Fruit fly (Drosophila melanogaster): Measurements from ENCODE around the gene Raf.

Raf gene

dm6 chrX:2270557-2270930, 24.7 kb upstream of the Raf start, which contains the start of gene CG2924:
Gene CG2924, minus strand, starts transcription at chrX:2270761.
- TF ChIP-seq psq (GFP tag; optimal IDR thresholded peaks at IDR 0.05) (peak; percentile 2), br (GFP tag; optimal IDR thresholded peaks at IDR 0.05) (peak; percentile 30), dmrt93B (GFP tag; optimal IDR thresholded peaks at IDR 0.05) (peak; percentile 6), CrebA (GFP tag; optimal IDR thresholded peaks at IDR 0.05; ENCODE audit: borderline replicate concordance) (no peak), pan (optimal IDR thresholded peaks at IDR 0.05) (no peak), Hr83 (GFP tag; optimal IDR thresholded peaks at IDR 0.05; ENCODE audit: poor library complexity, severe bottlenecking) (peak; percentile 95), sv (GFP tag; optimal IDR thresholded peaks at IDR 0.05) (peak; percentile 59), OdsH (GFP tag; optimal IDR thresholded peaks at IDR 0.05) (peak; percentile 18), Jra (GFP tag; optimal IDR thresholded peaks at IDR 0.05) (peak; percentile 78), CG9705 (GFP tag; optimal IDR thresholded peaks at IDR 0.05) (peak; percentile 39), Vsx2 (GFP tag; optimal IDR thresholded peaks at IDR 0.05; ENCODE audit: partially characterized antibody) (no peak), jim (GFP tag; optimal IDR thresholded peaks at IDR 0.05) (peak; percentile 85), sage (GFP tag; optimal IDR thresholded peaks at IDR 0.05) (no peak), N (GFP tag; optimal IDR thresholded peaks at IDR 0.05) (no peak), fru (GFP tag; optimal IDR thresholded peaks at IDR 0.05) (peak; percentile 58), Sp1 (GFP tag; optimal IDR thresholded peaks at IDR 0.05) (peak; percentile 28), brk (GFP tag; optimal IDR thresholded peaks at IDR 0.05) (no peak), Hnf4 (GFP tag; optimal IDR thresholded peaks at IDR 0.05) (peak; percentile 85), Rel (GFP tag; optimal IDR thresholded peaks at IDR 0.05) (no peak), Rel (tag; optimal IDR thresholded peaks at IDR 0.05) (peak; percentile 30), ey (GFP tag; optimal IDR thresholded peaks at IDR 0.05) (peak; percentile 47), HLH106 (tag; optimal IDR thresholded peaks at IDR 0.05) (peak; percentile 47), tai (GFP tag; optimal IDR thresholded peaks at IDR 0.05) (peak; percentile 90), GATAd (GFP tag; optimal IDR thresholded peaks at IDR 0.05) (peak; percentile 13), rgr (GFP tag; optimal IDR thresholded peaks at IDR 0.05) (peak; percentile 66), h (GFP tag; optimal IDR thresholded peaks at IDR 0.05) (peak; percentile 74), foxo (GFP tag; optimal IDR thresholded peaks at IDR 0.05) (peak in 1 of 2 experiments; percentile 69), dsf (GFP tag; optimal IDR thresholded peaks at IDR 0.05; ENCODE audit: borderline replicate concordance) (peak; percentile 20)

- TF ChIP-seq usp (GFP tag; optimal IDR thresholded peaks at IDR 0.05), result no peak
- TF ChIP-seq CG9705 (GFP tag; optimal IDR thresholded peaks at IDR 0.05), result no peak
- no peak for TF ChIP-seq sage (GFP tag; optimal IDR thresholded peaks at IDR 0.05)
- peak; percentile 50 for TF ChIP-seq Sp1 (GFP tag; optimal IDR thresholded peaks at IDR 0.05)
- TF ChIP-seq pan (optimal IDR thresholded peaks at IDR 0.05), result no peak
- TF ChIP-seq h (GFP tag; optimal IDR thresholded peaks at IDR 0.05), result peak; percentile 12
- TF ChIP-seq Hr83 (GFP tag; optimal IDR thresholded peaks at IDR 0.05; ENCODE audit: poor library complexity, severe bottlenecking), result no peak
- no peak for TF ChIP-seq dmrt93B (GFP tag; optimal IDR thresholded peaks at IDR 0.05)
- no peak for TF ChIP-seq Hr78 (GFP tag; optimal IDR thresholded peaks at IDR 0.05)
- peak; percentile 30 for TF ChIP-seq psq (GFP tag; optimal IDR thresholded peaks at IDR 0.05)
- no peak for TF ChIP-seq N (GFP tag; optimal IDR thresholded peaks at IDR 0.05)
- no peak for TF ChIP-seq brk (GFP tag; optimal IDR thresholded peaks at IDR 0.05)
- TF ChIP-seq OdsH (GFP tag; optimal IDR thresholded peaks at IDR 0.05), result no peak
- no peak for TF ChIP-seq Myc (optimal IDR thresholded peaks at IDR 0.05)
- no peak for TF ChIP-seq Rel (GFP tag; optimal IDR thresholded peaks at IDR 0.05)
- peak; percentile 52 for TF ChIP-seq Rel (tag; optimal IDR thresholded peaks at IDR 0.05)
- TF ChIP-seq rgr (GFP tag; optimal IDR thresholded peaks at IDR 0.05), result no peak
- peak; percentile 15 for TF ChIP-seq HLH106 (tag; optimal IDR thresholded peaks at IDR 0.05)
- no peak for TF ChIP-seq fru (GFP tag; optimal IDR thresholded peaks at IDR 0.05)
- TF ChIP-seq ey (GFP tag; optimal IDR thresholded peaks at IDR 0.05), result no peak
- no peak for TF ChIP-seq foxo (GFP tag; optimal IDR thresholded peaks at IDR 0.05)
- TF ChIP-seq Mio (GFP tag; optimal IDR thresholded peaks at IDR 0.05), result no peak
- TF ChIP-seq tai (GFP tag; optimal IDR thresholded peaks at IDR 0.05), result no peak
- TF ChIP-seq CrebA (GFP tag; optimal IDR thresholded peaks at IDR 0.05; ENCODE audit: borderline replicate concordance), result no peak
- TF ChIP-seq jim (GFP tag; optimal IDR thresholded peaks at IDR 0.05), result peak; percentile 88
These were observed 20.5 kb upstream of the Raf start, which contains the start of gene Grp170 for dm6 chrX:2274704-2275199. Gene Grp170, minus strand, starts transcription at chrX:2275068.

dm6 chrX:2275249-2275872, 19.9 kb upstream of the Raf start, which contains the start of gene Vml:
Gene Vml, plus strand, starts transcription at chrX:2275822.
- no peak for TF ChIP-seq usp (GFP tag; optimal IDR thresholded peaks at IDR 0.05)
- no peak for TF ChIP-seq Hr78 (GFP tag; optimal IDR thresholded peaks at IDR 0.05)
- no peak for TF ChIP-seq lola (GFP tag; optimal IDR thresholded peaks at IDR 0.05)
- TF ChIP-seq Myc (optimal IDR thresholded peaks at IDR 0.05), result no peak
- TF ChIP-seq sv (GFP tag; optimal IDR thresholded peaks at IDR 0.05), result no peak
- no peak for TF ChIP-seq CrebA (GFP tag; optimal IDR thresholded peaks at IDR 0.05; ENCODE audit: borderline replicate concordance)
- TF ChIP-seq rgr (GFP tag; optimal IDR thresholded peaks at IDR 0.05), result no peak
- TF ChIP-seq brk (GFP tag; optimal IDR thresholded peaks at IDR 0.05), result no peak
- no peak for TF ChIP-seq Rel (GFP tag; optimal IDR thresholded peaks at IDR 0.05)
- TF ChIP-seq Rel (tag; optimal IDR thresholded peaks at IDR 0.05), result no peak
- TF ChIP-seq woc (GFP tag; optimal IDR thresholded peaks at IDR 0.05), result no peak

Data from whole organism, wandering third instar larva.